Fruit fly (Drosophila melanogaster) whole organism, embryonic: ENCODE data around the gene TyrRS.
A peak's percentile ranks its signal among the peaks of the same experiment; 100 is the strongest.

Experiments
- Bteb2 ChIP-seq: fragments of 200-800 bp; sonication (Bioruptor generic); optimal IDR thresholded peaks from 2 replicates; lab custom pipeline; 2016; ENCODE audit warnings: missing biosample characterization, missing genetic modification characterization
- CG11085 ChIP-seq: fragments of 200-800 bp; sonication (Bioruptor generic); IDR thresholded peaks from 2 replicates; pipeline ENCODE4 v1.3.6; 2022; ENCODE audit warnings: missing biosample characterization, missing genetic modification characterization
- CG12104 ChIP-seq: fragments of 200-800 bp; sonication (Bioruptor generic); optimal IDR thresholded peaks from 3 replicates; lab custom pipeline; 2016; ENCODE audit warnings: missing biosample characterization, missing genetic modification characterization
- CG15269 ChIP-seq: fragments of 200-800 bp; sonication (Bioruptor generic); optimal IDR thresholded peaks from 2 replicates; lab custom pipeline; 2018; ENCODE audit warnings: missing biosample characterization, mild to moderate bottlenecking, missing genetic modification characterization, moderate library complexity
- CG17385 ChIP-seq: fragments of 200-800 bp; sonication (Bioruptor generic); optimal IDR thresholded peaks from 3 replicates; lab custom pipeline; 2018; ENCODE audit warnings: missing biosample characterization, mild to moderate bottlenecking, missing genetic modification characterization
- CG2199 ChIP-seq: fragments of 200-800 bp; sonication (Bioruptor generic); IDR thresholded peaks from 3 replicates; pipeline ENCODE4 v1.3.6; 2022; ENCODE audit warnings: missing biosample characterization, missing genetic modification characterization
- CG33557 ChIP-seq: fragments of 200-800 bp; sonication (Bioruptor generic); optimal IDR thresholded peaks from 2 replicates; lab custom pipeline; 2019; ENCODE audit warnings: missing biosample characterization, mild to moderate bottlenecking, missing genetic modification characterization, moderate library complexity
- CG34422 ChIP-seq: fragments of 200-800 bp; sonication (Bioruptor generic); IDR thresholded peaks from 3 replicates; pipeline ENCODE4 v1.3.6; 2022; ENCODE audit warnings: missing biosample characterization, missing genetic modification characterization
- CG4424 ChIP-seq: fragments of 200-800 bp; sonication (Bioruptor generic); optimal IDR thresholded peaks from 3 replicates; lab custom pipeline; 2016; ENCODE audit warnings: missing biosample characterization, missing genetic modification characterization
- CG4854 ChIP-seq: fragments of 200-800 bp; sonication (Bioruptor generic); optimal IDR thresholded peaks from 2 replicates; lab custom pipeline; 2016; ENCODE audit warnings: missing biosample characterization, missing genetic modification characterization, inconsistent platforms
- CG5180 ChIP-seq: fragments of 200-800 bp; sonication (Bioruptor generic); optimal IDR thresholded peaks from 3 replicates; lab custom pipeline; 2017; ENCODE audit warnings: missing biosample characterization, missing genetic modification characterization, mild to moderate bottlenecking, moderate library complexity, missing genetic modification reagents
- CG6654 ChIP-seq: fragments of 200-800 bp; sonication (Bioruptor generic); optimal IDR thresholded peaks from 2 replicates; lab custom pipeline; 2017; ENCODE audit warnings: missing biosample characterization, mild to moderate bottlenecking, missing genetic modification characterization
- CG6683 ChIP-seq: fragments of 200-800 bp; sonication (Bioruptor generic); optimal IDR thresholded peaks from 2 replicates; lab custom pipeline; 2017; ENCODE audit warnings: missing biosample characterization, mild to moderate bottlenecking, missing genetic modification characterization, missing genetic modification reagents
- CG7928 ChIP-seq: fragments of 200-800 bp; sonication (Bioruptor generic); optimal IDR thresholded peaks from 2 replicates; lab custom pipeline; 2017; ENCODE audit warnings: missing biosample characterization, mild to moderate bottlenecking, missing genetic modification characterization
- Deaf1 ChIP-seq: fragments of 200-800 bp; optimal IDR thresholded peaks from 3 replicates; lab custom pipeline; 2019; ENCODE audit warnings: missing biosample characterization, mild to moderate bottlenecking, missing genetic modification characterization, moderate library complexity
- E2f1 ChIP-seq: fragments of 200-800 bp; sonication (Bioruptor generic); IDR thresholded peaks from 2 replicates; pipeline ENCODE4 v1.3.6; 2022; ENCODE audit warnings: missing biosample characterization, missing genetic modification characterization
- ERR ChIP-seq: fragments of 200-800 bp; sonication (Bioruptor generic); optimal IDR thresholded peaks from 2 replicates; lab custom pipeline; 2016; ENCODE audit warnings: missing biosample characterization, missing genetic modification characterization
- Eip74EF ChIP-seq, 2 experiments: fragments of 200-800 bp in 1 of 2; fragments of >200 bp in 1 of 2; sonication (Bioruptor generic) in 1 of 2; optimal IDR thresholded peaks; 2 replicates each; lab custom pipeline; 2017 to 2019; ENCODE audit warnings: missing biosample characterization in 2 of 2, missing genetic modification characterization in 2 of 2, mild to moderate bottlenecking in 1 of 2, moderate library complexity in 1 of 2
- HLHmδ ChIP-seq: fragments of 200-800 bp; sonication (Bioruptor generic); optimal IDR thresholded peaks from 2 replicates; lab custom pipeline; 2018; ENCODE audit warnings: missing biosample characterization, mild to moderate bottlenecking, missing genetic modification characterization, moderate library complexity
- Hey ChIP-seq: fragments of 200-800 bp; sonication (Bioruptor generic); optimal IDR thresholded peaks from 3 replicates; lab custom pipeline; 2018; ENCODE audit warnings: missing biosample characterization, mild to moderate bottlenecking, missing genetic modification characterization
- Hsf ChIP-seq: fragments of 200-800 bp; sonication (Bioruptor generic); optimal IDR thresholded peaks from 3 replicates; lab custom pipeline; 2016; ENCODE audit warnings: missing biosample characterization, missing genetic modification characterization
- Optix ChIP-seq: fragments of 200-800 bp; sonication (Bioruptor generic); IDR thresholded peaks from 3 replicates; pipeline ENCODE4 v1.3.6; 2022; ENCODE audit warnings: missing biosample characterization, missing genetic modification characterization
- Ptx1 ChIP-seq: fragments of 200-800 bp; sonication (Bioruptor generic); IDR thresholded peaks from 2 replicates; pipeline ENCODE4 v1.3.6; 2022; ENCODE audit warnings: missing biosample characterization, missing genetic modification characterization
- Rfx ChIP-seq: fragments of 200-800 bp; sonication (Bioruptor generic); IDR thresholded peaks from 2 replicates; pipeline ENCODE4 v1.3.6; 2022; ENCODE audit warnings: missing biosample characterization, missing genetic modification characterization
- Rx ChIP-seq: fragments of 200-800 bp; sonication (Bioruptor generic); IDR thresholded peaks from 2 replicates; pipeline ENCODE4 v1.3.6; 2022; ENCODE audit warnings: missing biosample characterization, missing genetic modification characterization
- abd-A ChIP-seq: fragments of 200-800 bp; sonication (Bioruptor generic); optimal IDR thresholded peaks from 3 replicates; lab custom pipeline; 2019; ENCODE audit warnings: missing biosample characterization, mild to moderate bottlenecking, missing genetic modification characterization, moderate library complexity
- bbx ChIP-seq: fragments of 200-800 bp; sonication (Bioruptor generic); IDR thresholded peaks from 2 replicates; pipeline ENCODE4 v1.3.6; 2022; ENCODE audit warnings: missing biosample characterization, missing genetic modification characterization; ENCODE audit not compliant: partially characterized antibody
- bsh ChIP-seq, 2 experiments: fragments of 200-800 bp; sonication (Bioruptor generic); optimal IDR thresholded peaks; 2 replicates each; lab custom pipeline; 2017 to 2018; ENCODE audit warnings: mild to moderate bottlenecking in 2 of 2, missing biosample characterization in 2 of 2, missing genetic modification characterization in 2 of 2, moderate library complexity in 1 of 2
- chinmo ChIP-seq: fragments of 200-800 bp; sonication (Bioruptor generic); IDR thresholded peaks from 4 replicates; pipeline ENCODE4 v1.3.6; 2022; ENCODE audit warnings: missing biosample characterization, missing genetic modification characterization; ENCODE audit not compliant: partially characterized antibody
- chn ChIP-seq: fragments of 200-800 bp; sonication (Bioruptor generic); optimal IDR thresholded peaks from 2 replicates; lab custom pipeline; 2016; ENCODE audit warnings: missing biosample characterization, missing genetic modification characterization
- croc ChIP-seq: fragments of 200-800 bp; sonication (Bioruptor generic); conservative IDR thresholded peaks from 3 replicates; pipeline ENCODE4 v1.3.6; 2022; ENCODE audit warnings: missing biosample characterization, missing genetic modification characterization
- disco-r ChIP-seq: fragments of 200-800 bp; sonication (Bioruptor generic); optimal IDR thresholded peaks from 2 replicates; lab custom pipeline; 2016; ENCODE audit warnings: missing biosample characterization, missing genetic modification characterization
- dm ChIP-seq: fragments of 200-800 bp; sonication (Bioruptor generic); optimal IDR thresholded peaks from 3 replicates; lab custom pipeline; 2016; ENCODE audit warnings: missing biosample characterization, missing genetic modification characterization
- dmrt99B ChIP-seq: fragments of 200-800 bp; sonication (Bioruptor generic); optimal IDR thresholded peaks from 2 replicates; lab custom pipeline; 2018; ENCODE audit warnings: missing biosample characterization, mild to moderate bottlenecking, missing genetic modification characterization, moderate library complexity
- exex ChIP-seq: fragments of 200-800 bp; sonication (Bioruptor generic); optimal IDR thresholded peaks from 4 replicates; lab custom pipeline; 2018; ENCODE audit warnings: missing biosample characterization, mild to moderate bottlenecking, missing genetic modification characterization, moderate library complexity
- fu2 ChIP-seq: fragments of 200-800 bp; sonication (Bioruptor generic); optimal IDR thresholded peaks from 2 replicates; lab custom pipeline; 2016; ENCODE audit warnings: missing biosample characterization, missing genetic modification characterization
- gt ChIP-seq: fragments of 200-800 bp; sonication (Bioruptor generic); IDR thresholded peaks from 2 replicates; pipeline ENCODE4 v1.3.6; 2022; ENCODE audit warnings: missing biosample characterization, missing genetic modification characterization
- her ChIP-seq: fragments of 200-800 bp; sonication (Bioruptor generic); optimal IDR thresholded peaks from 2 replicates; lab custom pipeline; 2016; ENCODE audit warnings: missing biosample characterization, missing genetic modification characterization
- pum ChIP-seq: fragments of 200-800 bp; sonication (Bioruptor generic); optimal IDR thresholded peaks from 2 replicates; lab custom pipeline; 2016; ENCODE audit warnings: missing biosample characterization, missing genetic modification characterization
- sens ChIP-seq: fragments of 200-800 bp; sonication (Bioruptor generic); peaks from one replicate; lab custom pipeline; 2016; ENCODE audit warnings: missing biosample characterization, missing genetic modification characterization
- slbo ChIP-seq: fragments of 200-800 bp; sonication (Bioruptor generic); IDR thresholded peaks from 2 replicates; pipeline ENCODE4 v1.3.6; 2022; ENCODE audit warnings: missing biosample characterization, missing genetic modification characterization
- sob ChIP-seq: fragments of 200-800 bp; sonication (Bioruptor generic); IDR thresholded peaks from 2 replicates; pipeline ENCODE4 v1.3.6; 2022; ENCODE audit warnings: missing biosample characterization, missing genetic modification characterization
- sr ChIP-seq: fragments of 200-800 bp; sonication (Bioruptor generic); IDR thresholded peaks from 3 replicates; pipeline ENCODE4 v1.3.6; 2022; ENCODE audit warnings: missing biosample characterization, missing genetic modification characterization
- trh ChIP-seq: fragments of 200-800 bp; sonication (Bioruptor generic); optimal IDR thresholded peaks from 2 replicates; lab custom pipeline; 2016; ENCODE audit warnings: missing biosample characterization, missing genetic modification characterization
- vvl ChIP-seq: fragments of 200-800 bp; sonication (Bioruptor generic); IDR thresholded peaks from 2 replicates; pipeline ENCODE4 v1.3.6; 2022; ENCODE audit warnings: missing biosample characterization, missing genetic modification characterization

TyrRS gene

dm6 chr3L:16402253-16402652 lies 16.8 kb downstream of the TyrRS start (continued):
- TF ChIP-seq CG11085 (GFP tag; lab: Robert Waterston, UW) (no peak), Bteb2 (GFP tag; lab: Kevin White, UChicago) (no peak), bsh (GFP tag; optimal IDR thresholded peaks at IDR 0.05; lab: Kevin White, UChicago) (no peak), CG7928 (GFP tag; lab: Kevin White, UChicago) (no peak), CG2199 (GFP tag; lab: Robert Waterston, UW) (peak; percentile 77; the same call in 1 of the 3 replicates), CG15269 (no peak), sens (peak; percentile 52), croc (GFP tag; lab: Robert Waterston, UW) (no peak), sob (GFP tag; lab: Robert Waterston, UW) (peak; percentile 15; the same call in 1 of the 2 replicates), Eip74EF (GFP tag; optimal IDR thresholded peaks at IDR 0.05; lab: Kevin White, UChicago) (no peak), CG6683 (GFP tag; lab: Kevin White, UChicago) (no peak), E2f1 (GFP tag; lab: Robert Waterston, UW) (no peak), CG6654 (no peak), Hsf (GFP tag; lab: Kevin White, UChicago) (no peak), CG17385 (no peak), HLHmδ (GFP tag; lab: Kevin White, UChicago) (no peak), Ptx1 (GFP tag; lab: Robert Waterston, UW) (no peak), bbx (peak; percentile 39; the same call in 1 of the 2 replicates), CG12104 (GFP tag; lab: Kevin White, UChicago) (no peak), pum (GFP tag; lab: Kevin White, UChicago) (no peak), CG4854 (GFP tag; lab: Kevin White, UChicago) (no peak), disco-r (no peak), abd-A (tag; lab: Kevin White, UChicago) (no peak), her (GFP tag; lab: Kevin White, UChicago) (no peak), dmrt99B (tag; lab: Kevin White, UChicago) (no peak), dm (no peak), Hey (no peak), fu2 (GFP tag; lab: Kevin White, UChicago) (no peak), trh (GFP tag; lab: Kevin White, UChicago) (no peak), exex (tag; lab: Kevin White, UChicago) (peak; percentile 49)

DNA sequence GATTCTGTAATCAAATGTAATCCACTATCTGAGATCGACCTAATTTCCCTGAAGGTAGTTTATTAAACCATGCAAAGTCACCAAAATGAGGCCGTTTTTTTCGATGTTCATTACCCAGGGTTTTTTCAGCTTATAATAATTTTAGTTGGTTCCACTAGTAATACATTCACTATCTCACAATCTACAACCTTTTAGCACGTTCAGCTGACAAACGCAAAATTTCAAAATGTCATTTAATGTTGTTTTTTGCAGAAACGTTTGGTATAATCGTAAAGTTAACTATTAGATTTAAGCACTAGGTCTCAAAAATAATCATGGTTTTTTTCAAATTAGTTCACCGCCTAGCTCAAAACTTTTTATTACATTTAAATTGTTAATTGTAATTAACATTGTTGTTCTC lies 18.9 kb downstream of the TyrRS start, which contains the start of gene CG44836:
CG44836 (minus strand) TSS at position 101 of the 400 bp plus-strand sequence.
- no peak for TF ChIP-seq ERR (GFP tag; lab: Kevin White, UChicago)
- no peak for TF ChIP-seq CG33557 (GFP tag; lab: Kevin White, UChicago)
- no peak for TF ChIP-seq chn
- no peak for TF ChIP-seq CG4424 (GFP tag; lab: Kevin White, UChicago)

- TF ChIP-seq Optix (GFP tag; lab: Robert Waterston, UW) (no peak), vvl (peak; percentile 65; the same call in 1 of the 2 replicates), Deaf1 (tag; lab: Kevin White, UChicago) (peak; percentile 77), CG34422 (GFP tag; lab: Robert Waterston, UW) (no peak), Rx (GFP tag; lab: Robert Waterston, UW) (0 out of 2 replicates have a peak, but pooled peaks have one; percentile 10), gt (GFP tag; lab: Robert Waterston, UW) (no peak), chinmo (GFP tag; lab: Robert Waterston, UW) (0 out of 4 replicates have a peak, but pooled peaks have one; percentile 60), slbo (GFP tag; lab: Robert Waterston, UW) (0 out of 2 replicates have a peak, but pooled peaks have one; percentile 25), sr (GFP tag; lab: Robert Waterston, UW) (no peak), Rfx (GFP tag; lab: Robert Waterston, UW) (0 out of 2 replicates have a peak, but pooled peaks have one; percentile 22), CG5180 (GFP tag; lab: Kevin White, UChicago) (peak; percentile 40)
- TF ChIP-seq, all 482 proteins: peak for 7
These were observed 24.6 kb downstream of the TyrRS start, which contains the start of gene Gagr for dm6 chr3L:16394506-16394905. TSS of gene Gagr (plus strand) at chr3L:16394586.
